Fruit fly (Drosophila melanogaster) whole organism, embryonic: ENCODE results near the gene CG15547.

ENCODE experiments used
- B-H1 ChIP-seq: fragments of 200-800 bp; sonication (Bioruptor generic); IDR thresholded peaks from 3 replicates; pipeline ENCODE4 v1.3.6; 2022; ENCODE audit warnings: missing biosample characterization, missing genetic modification characterization
- C15 ChIP-seq: fragments of 200-800 bp; sonication (Bioruptor generic); IDR thresholded peaks from 3 replicates; pipeline ENCODE4 v1.3.6; 2022; ENCODE audit warnings: missing biosample characterization, missing genetic modification characterization
- CG10366 ChIP-seq: fragments of 200-800 bp; sonication (Bioruptor generic); IDR thresholded peaks from 2 replicates; pipeline ENCODE4 v1.3.6; 2022; ENCODE audit warnings: missing biosample characterization, missing genetic modification characterization
- CG10654 ChIP-seq: fragments of 200-800 bp; sonication (Bioruptor generic); optimal IDR thresholded peaks from 2 replicates; lab custom pipeline; 2016; ENCODE audit warnings: missing biosample characterization, missing genetic modification characterization
- CG12769 ChIP-seq: fragments of 200-800 bp; sonication (Bioruptor generic); optimal IDR thresholded peaks from 2 replicates; lab custom pipeline; 2019; ENCODE audit warnings: missing biosample characterization, mild to moderate bottlenecking, missing genetic modification characterization, moderate library complexity
- CG12942 ChIP-seq: fragments of 200-800 bp; sonication (Bioruptor generic); optimal IDR thresholded peaks from 3 replicates; lab custom pipeline; 2016; ENCODE audit warnings: missing biosample characterization, missing genetic modification characterization
- CG1529 ChIP-seq: fragments of 200-800 bp; sonication (Bioruptor generic); optimal IDR thresholded peaks from 3 replicates; lab custom pipeline; 2018; ENCODE audit warnings: missing biosample characterization, missing genetic modification characterization
- CG15696 ChIP-seq: fragments of 200-800 bp; sonication (Bioruptor generic); optimal IDR thresholded peaks from 2 replicates; lab custom pipeline; 2019; ENCODE audit warnings: missing biosample characterization, mild to moderate bottlenecking, missing genetic modification characterization, moderate library complexity
- CG1602 ChIP-seq: fragments of 200-800 bp; sonication (Bioruptor generic); optimal IDR thresholded peaks from 3 replicates; lab custom pipeline; 2016; ENCODE audit warnings: missing biosample characterization, missing genetic modification characterization
- CG16813 ChIP-seq: fragments of 200-800 bp; sonication (Bioruptor generic); IDR thresholded peaks from 3 replicates; pipeline ENCODE4 v1.3.6; 2022; ENCODE audit warnings: missing biosample characterization, missing genetic modification characterization; ENCODE audit not compliant: partially characterized antibody
- CG2199 ChIP-seq: fragments of 200-800 bp; sonication (Bioruptor generic); IDR thresholded peaks from 3 replicates; pipeline ENCODE4 v1.3.6; 2022; ENCODE audit warnings: missing biosample characterization, missing genetic modification characterization
- CG4730 ChIP-seq: fragments of 200-800 bp; sonication (Bioruptor generic); IDR thresholded peaks from 2 replicates; pipeline ENCODE4 v1.3.6; 2022; ENCODE audit warnings: missing biosample characterization, missing genetic modification characterization
- CG6254 ChIP-seq: fragments of 200-800 bp; sonication (Bioruptor generic); optimal IDR thresholded peaks from 3 replicates; lab custom pipeline; 2017; ENCODE audit warnings: mild to moderate bottlenecking, missing biosample characterization, missing genetic modification reagents, missing genetic modification characterization
- CG6272 ChIP-seq: fragments of 200-800 bp; sonication (Bioruptor generic); IDR thresholded peaks from 2 replicates; pipeline ENCODE4 v1.3.6; 2022; ENCODE audit warnings: missing biosample characterization, missing genetic modification characterization
- CG7271 ChIP-seq: fragments of 200-800 bp; sonication (Bioruptor generic); optimal IDR thresholded peaks from 2 replicates; lab custom pipeline; 2018; ENCODE audit warnings: missing biosample characterization, mild to moderate bottlenecking, missing genetic modification characterization, moderate library complexity
- CG8478 ChIP-seq: fragments of >200 bp; optimal IDR thresholded peaks from 2 replicates; lab custom pipeline; 2018
- CG9876 ChIP-seq: fragments of 200-800 bp; sonication (Bioruptor generic); optimal IDR thresholded peaks from 2 replicates; lab custom pipeline; 2016; ENCODE audit warnings: missing biosample characterization, missing genetic modification characterization
- Doc2 ChIP-seq: fragments of 200-800 bp; sonication (Bioruptor generic); IDR thresholded peaks from 2 replicates; pipeline ENCODE4 v1.3.6; 2022; ENCODE audit warnings: missing biosample characterization, missing genetic modification characterization
- HLHmδ ChIP-seq: fragments of 200-800 bp; sonication (Bioruptor generic); optimal IDR thresholded peaks from 2 replicates; lab custom pipeline; 2018; ENCODE audit warnings: missing biosample characterization, mild to moderate bottlenecking, missing genetic modification characterization, moderate library complexity
- Hr39 ChIP-seq: fragments of >200 bp; optimal IDR thresholded peaks from 2 replicates; lab custom pipeline; 2017
- Hr78 ChIP-seq, 2 experiments: fragments of 200-800 bp in 1 of 2; fragments of >200 bp in 1 of 2; sonication (Bioruptor generic) in 1 of 2; optimal IDR thresholded peaks; 2 replicates each; lab custom pipeline; 2017 to 2019; ENCODE audit warnings: missing biosample characterization in 2 of 2, missing genetic modification characterization in 2 of 2, mild to moderate bottlenecking in 1 of 2, moderate library complexity in 1 of 2
- Lpt ChIP-seq: fragments of >200 bp; optimal IDR thresholded peaks from 2 replicates; lab custom pipeline; 2018; ENCODE audit warnings: missing biosample characterization, missing genetic modification characterization
- MESR4 ChIP-seq: fragments of 200-800 bp; sonication (Bioruptor generic); optimal IDR thresholded peaks from 2 replicates; lab custom pipeline; 2018; ENCODE audit warnings: missing biosample characterization, mild to moderate bottlenecking, missing genetic modification characterization, moderate library complexity
- Meics ChIP-seq: fragments of 200-800 bp; sonication (Bioruptor generic); optimal IDR thresholded peaks from 2 replicates; lab custom pipeline; 2017; ENCODE audit warnings: missing biosample characterization, mild to moderate bottlenecking, missing genetic modification characterization
- Mes4 ChIP-seq: fragments of 200-800 bp; sonication (Bioruptor generic); optimal IDR thresholded peaks from 2 replicates; lab custom pipeline; 2016; ENCODE audit warnings: missing biosample characterization, missing genetic modification characterization
- Nf-YB ChIP-seq: fragments of 200-800 bp; sonication (Bioruptor generic); optimal IDR thresholded peaks from 3 replicates; lab custom pipeline; 2019; ENCODE audit warnings: missing biosample characterization, mild to moderate bottlenecking, missing genetic modification characterization, moderate library complexity
- Scr ChIP-seq: fragments of 200-800 bp; sonication (Bioruptor generic); IDR thresholded peaks from 2 replicates; pipeline ENCODE4 v1.3.6; 2022; ENCODE audit warnings: missing biosample characterization, missing genetic modification characterization; ENCODE audit not compliant: partially characterized antibody
- caup ChIP-seq: fragments of 200-800 bp; sonication (Bioruptor generic); optimal IDR thresholded peaks from 3 replicates; lab custom pipeline; 2017; ENCODE audit warnings: missing biosample characterization, mild to moderate bottlenecking, missing genetic modification characterization, moderate library complexity; ENCODE audit not compliant: severe bottlenecking
- chif ChIP-seq, 2 experiments: fragments of 200-800 bp; sonication (Bioruptor generic); optimal IDR thresholded peaks; 3 replicates each; lab custom pipeline; 2016; ENCODE audit warnings: missing biosample characterization in 2 of 2, missing genetic modification characterization in 2 of 2
- ci ChIP-seq: fragments of 200-800 bp; sonication (Bioruptor generic); IDR thresholded peaks from 3 replicates; pipeline ENCODE4 v1.3.6; 2022; ENCODE audit warnings: missing biosample characterization, missing genetic modification characterization
- dati ChIP-seq: fragments of 200-800 bp; sonication (Bioruptor generic); IDR thresholded peaks from 2 replicates; pipeline ENCODE4 v1.3.6; 2022; ENCODE audit warnings: missing biosample characterization, missing genetic modification characterization
- ewg ChIP-seq: fragments of 200-800 bp; sonication (Bioruptor generic); optimal IDR thresholded peaks from 3 replicates; lab custom pipeline; 2017; ENCODE audit warnings: mild to moderate bottlenecking, missing biosample characterization, missing genetic modification reagents, missing genetic modification characterization
- h ChIP-seq: fragments of >200 bp; optimal IDR thresholded peaks from 2 replicates; lab custom pipeline; 2017
- her ChIP-seq: fragments of 200-800 bp; sonication (Bioruptor generic); optimal IDR thresholded peaks from 2 replicates; lab custom pipeline; 2016; ENCODE audit warnings: missing biosample characterization, missing genetic modification characterization
- kah ChIP-seq: fragments of 200-800 bp; sonication (Bioruptor generic); optimal IDR thresholded peaks from 2 replicates; lab custom pipeline; 2018; ENCODE audit warnings: missing biosample characterization, mild to moderate bottlenecking, missing genetic modification characterization
- lilli ChIP-seq: fragments of 200-800 bp; sonication (Bioruptor generic); optimal IDR thresholded peaks from 3 replicates; lab custom pipeline; 2016; ENCODE audit warnings: missing biosample characterization, missing genetic modification characterization
- lmd ChIP-seq: fragments of 200-800 bp; sonication (Bioruptor generic); IDR thresholded peaks from 2 replicates; pipeline ENCODE4 v1.3.6; 2022; ENCODE audit warnings: missing biosample characterization, missing genetic modification characterization
- lola ChIP-seq, 3 experiments: fragments of >200 bp in 2 of 3; fragments of 200-800 bp in 1 of 3; sonication (Bioruptor generic) in 1 of 3; optimal IDR thresholded peaks; 2 replicates each; lab custom pipeline; 2017 to 2019; ENCODE audit warnings: missing biosample characterization in 3 of 3, missing genetic modification characterization in 3 of 3, mild to moderate bottlenecking in 1 of 3, moderate library complexity in 1 of 3
- pfk ChIP-seq: fragments of 200-800 bp; sonication (Bioruptor generic); optimal IDR thresholded peaks from 2 replicates; lab custom pipeline; 2018; ENCODE audit warnings: missing biosample characterization, mild to moderate bottlenecking, missing genetic modification characterization, moderate library complexity
- prd ChIP-seq, 3 experiments: fragments of >200 bp in 2 of 3; fragments of 200-800 bp in 1 of 3; sonication (Bioruptor generic) in 1 of 3; optimal IDR thresholded peaks in 2 of 3; IDR thresholded peaks in 1 of 3; 2 replicates in 2 of 3; 3 replicates in 1 of 3; pipeline versions ENCODE4 v1.3.6 to Lab custom; 2017 to 2022; ENCODE audit warnings: missing biosample characterization in 1 of 3, missing genetic modification characterization in 1 of 3
- ranshi ChIP-seq: fragments of 200-800 bp; sonication (Bioruptor generic); IDR thresholded peaks from 2 replicates; pipeline ENCODE4 v1.3.6; 2022; ENCODE audit warnings: missing biosample characterization, missing genetic modification characterization
- rib ChIP-seq: fragments of 200-800 bp; sonication (Bioruptor generic); IDR thresholded peaks from 2 replicates; pipeline ENCODE4 v1.3.6; 2022; ENCODE audit warnings: missing biosample characterization, missing genetic modification characterization
- sens ChIP-seq: fragments of 200-800 bp; sonication (Bioruptor generic); peaks from one replicate; lab custom pipeline; 2016; ENCODE audit warnings: missing biosample characterization, missing genetic modification characterization
- slou ChIP-seq: fragments of 200-800 bp; sonication (Bioruptor generic); optimal IDR thresholded peaks from 3 replicates; lab custom pipeline; 2016; ENCODE audit warnings: missing biosample characterization, missing genetic modification characterization
- tap ChIP-seq: fragments of 200-800 bp; optimal IDR thresholded peaks from 3 replicates; lab custom pipeline; 2019; ENCODE audit warnings: missing biosample characterization, mild to moderate bottlenecking, missing genetic modification characterization, moderate library complexity
- vvl ChIP-seq: fragments of 200-800 bp; sonication (Bioruptor generic); IDR thresholded peaks from 2 replicates; pipeline ENCODE4 v1.3.6; 2022; ENCODE audit warnings: missing biosample characterization, missing genetic modification characterization
- wek ChIP-seq: fragments of 200-800 bp; sonication (Bioruptor generic); optimal IDR thresholded peaks from 3 replicates; lab custom pipeline; 2018; ENCODE audit warnings: missing biosample characterization, mild to moderate bottlenecking, missing genetic modification characterization, moderate library complexity
- wor ChIP-seq: fragments of 200-800 bp; sonication (Bioruptor generic); IDR thresholded peaks from 2 replicates; pipeline ENCODE4 v1.3.6; 2022; ENCODE audit warnings: missing biosample characterization, missing genetic modification characterization
- zen2 ChIP-seq: fragments of 200-800 bp; sonication (Bioruptor generic); IDR thresholded peaks from 3 replicates; pipeline ENCODE4 v1.3.6; 2022; ENCODE audit warnings: missing biosample characterization, missing genetic modification characterization; ENCODE audit not compliant: partially characterized antibody

The CG15547 gene

dm6 chr3R:30887711-30888549 is 4.6 kb upstream of the CG15547 start (continued):
- TF ChIP-seq Nf-YB (no peak), caup (GFP tag; lab: Kevin White, UChicago) (peak; percentile 5), Lpt (GFP tag; lab: Kevin White, UChicago) (no peak), slou (GFP tag; lab: Kevin White, UChicago) (no peak), MESR4 (GFP tag; lab: Kevin White, UChicago) (no peak), CG2199 (GFP tag; lab: Robert Waterston, UW) (peak; percentile 44; the same call in 1 of the 3 replicates), prd (optimal IDR thresholded peaks at IDR 0.05; lab: Kevin White, UChicago) (no peak), prd (GFP tag; IDR thresholded peaks at IDR 0.05; lab: Robert Waterston, UW) (peak; percentile 77), lilli (peak; percentile 72), CG16813 (no peak), Hr78 (GFP tag; optimal IDR thresholded peaks at IDR 0.05; lab: Kevin White, UChicago) (no peak), CG6254 (GFP tag; lab: Kevin White, UChicago) (peak; percentile 23), kah (GFP tag; lab: Kevin White, UChicago) (peak; percentile 11), CG15696 (peak; percentile 46), HLHmδ (GFP tag; lab: Kevin White, UChicago) (no peak), chif (GFP tag; optimal IDR thresholded peaks at IDR 0.05; lab: Kevin White, UChicago) (peak; percentile 33 to 60), pfk (GFP tag; lab: Kevin White, UChicago) (no peak), Meics (GFP tag; lab: Kevin White, UChicago) (peak; percentile 59), CG12769 (tag; lab: Kevin White, UChicago) (no peak), lola (GFP tag; optimal IDR thresholded peaks at IDR 0.05; lab: Kevin White, UChicago) (peak in 1 of 3 experiments; percentile 23), CG10654 (GFP tag; lab: Kevin White, UChicago) (peak; percentile 30), sens (GFP tag; lab: Kevin White, UChicago) (peak; percentile 93), h (no peak), tap (tag; lab: Kevin White, UChicago) (no peak), ranshi (GFP tag; lab: Robert Waterston, UW) (peak; percentile 75), lmd (GFP tag; lab: Robert Waterston, UW) (peak; percentile 74), C15 (0 out of 3 replicates have a peak, but pooled peaks have one; percentile 16), her (GFP tag; lab: Kevin White, UChicago) (peak; percentile 65), wek (peak; percentile 34), CG12942 (GFP tag; lab: Kevin White, UChicago) (peak; percentile 54), B-H1 (peak; percentile 35; the same call in 2 of the 3 replicates), CG1529 (GFP tag; lab: Kevin White, UChicago) (peak; percentile 36), Hr39 (lab: Kevin White, UChicago) (no peak), CG9876 (GFP tag; lab: Kevin White, UChicago) (peak; percentile 27), Scr (no peak), CG4730 (GFP tag; lab: Robert Waterston, UW) (peak; percentile 59), ewg (GFP tag; lab: Kevin White, UChicago) (peak; percentile 24), ci (GFP tag; lab: Robert Waterston, UW) (peak; percentile 85), Doc2 (no peak), Mes4 (GFP tag; lab: Kevin White, UChicago) (no peak), dati (GFP tag; lab: Robert Waterston, UW) (no peak), zen2 (no peak), CG6272 (GFP tag; lab: Robert Waterston, UW) (0 out of 2 replicates have a peak, but pooled peaks have one; percentile 30), CG8478 (lab: Kevin White, UChicago) (no peak), CG1602 (GFP tag; lab: Kevin White, UChicago) (peak; percentile 39), rib (GFP tag; lab: Robert Waterston, UW) (no peak), CG10366 (GFP tag; lab: Robert Waterston, UW) (peak; percentile 49; the same call in 1 of the 2 replicates), wor (GFP tag; lab: Robert Waterston, UW) (peak; percentile 51), vvl (peak; percentile 78), CG7271 (tag; lab: Kevin White, UChicago) (no peak)
